Worm (Caenorhabditis elegans): ENCODE results near the gene C09G1.2.

DNA sequence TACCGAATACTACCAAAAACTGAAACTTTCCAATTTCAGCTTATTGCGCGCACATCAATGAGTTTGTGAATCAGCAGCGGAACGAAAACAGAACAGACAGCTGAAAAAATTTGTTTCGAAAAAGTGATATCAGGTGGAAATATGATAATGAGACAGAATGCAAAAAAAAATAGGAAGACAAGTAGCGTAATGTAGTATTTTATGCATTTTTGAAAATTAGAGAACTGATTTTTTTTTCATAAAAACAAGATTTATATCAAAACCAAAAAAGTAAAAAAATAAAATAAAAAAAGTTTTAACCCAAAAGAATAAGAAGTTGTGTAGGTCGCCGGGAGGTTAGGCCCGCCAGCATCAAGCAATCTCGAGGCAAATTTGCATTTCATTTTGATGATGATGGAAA, 24.0 kb upstream of the C09G1.2 start, which contains the start of gene C09G1.4:
- TF ChIP-seq egl-5 (tag; optimal IDR thresholded peaks at IDR 0.05) (no peak), nhr-12 (tag; optimal IDR thresholded peaks at IDR 0.05) (no peak), pha-4 (tag; optimal IDR thresholded peaks at IDR 0.05) (no peak), elt-1 (tag; optimal IDR thresholded peaks at IDR 0.05) (no peak), unc-62 (GFP tag; optimal IDR thresholded peaks at IDR 0.05) (no peak), aly-2 (tag; optimal IDR thresholded peaks at IDR 0.05) (no peak)
